Fruit fly (Drosophila melanogaster): ENCODE data around the gene CG32639.

DNA sequence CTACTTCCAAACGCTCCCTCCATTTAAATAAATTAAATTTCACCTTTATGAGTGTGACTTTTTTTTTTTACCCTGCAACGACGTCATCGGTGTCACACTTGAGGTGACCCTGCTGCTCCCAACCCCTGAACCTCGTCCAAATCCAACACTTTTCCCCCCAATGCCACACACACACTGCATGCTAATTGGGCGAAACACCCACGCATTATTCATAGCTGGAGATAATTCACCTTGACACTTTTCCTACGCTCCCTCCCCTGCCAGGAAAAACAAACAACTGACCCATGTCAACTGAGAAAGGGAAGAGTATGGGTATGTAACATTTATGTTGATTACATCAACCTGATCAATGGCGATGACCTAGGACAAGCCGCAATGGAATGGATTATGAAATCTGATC lies 17.1 kb downstream of the CG32639 start:
- TF ChIP-seq CG8159 (tag; optimal IDR thresholded peaks at IDR 0.05), result no peak
- TF ChIP-seq Pif1B (GFP tag; optimal IDR thresholded peaks at IDR 0.05), result no peak
- TF ChIP-seq CG9948 (tag; optimal IDR thresholded peaks at IDR 0.05), result no peak
- TF ChIP-seq CG34367 (tag; optimal IDR thresholded peaks at IDR 0.05), result no peak
- TF ChIP-seq rn (GFP tag; IDR thresholded peaks at IDR 0.05), result no peak
- no peak for TF ChIP-seq CG13204 (GFP tag; optimal IDR thresholded peaks at IDR 0.05)
- TF ChIP-seq fd96Ca (GFP tag; IDR thresholded peaks at IDR 0.05), result no peak
